Worm (Caenorhabditis elegans) whole organism, L1 larva: ENCODE measurements around the gene F55G7.4.

Source experiments
- C04F5.9 ChIP-seq: sonication (generic microtip); optimal IDR thresholded peaks from 2 replicates; lab custom pipeline; 2016; ENCODE audit warnings: missing genetic modification characterization, missing compliant biosample characterization
- C16A3.4 ChIP-seq: fragments of 150-350 bp; optimal IDR thresholded peaks from 2 replicates; lab custom pipeline; 2014; ENCODE audit warnings: missing biosample characterization, missing genetic modification characterization
- aha-1 ChIP-seq: fragments of 150-350 bp; optimal IDR thresholded peaks from 2 replicates; lab custom pipeline; 2014; ENCODE audit warnings: missing biosample characterization, missing genetic modification characterization
- aly-2 ChIP-seq: fragments of 150-350 bp; optimal IDR thresholded peaks from 2 replicates; lab custom pipeline; 2014; ENCODE audit warnings: missing biosample characterization, missing genetic modification characterization
- blmp-1 ChIP-seq: fragments of 150-350 bp; optimal IDR thresholded peaks from 2 replicates; lab custom pipeline; 2014; ENCODE audit warnings: missing biosample characterization, missing genetic modification characterization
- ceh-8 ChIP-seq: fragments of 200-800 bp; sonication (Bioruptor generic); optimal IDR thresholded peaks from 2 replicates; lab custom pipeline; 2018; ENCODE audit warnings: mild to moderate bottlenecking, missing genetic modification characterization, moderate library complexity, missing compliant biosample characterization
- ceh-90 ChIP-seq: sonication (generic microtip); optimal IDR thresholded peaks from 2 replicates; lab custom pipeline; 2016; ENCODE audit warnings: missing genetic modification characterization, missing compliant biosample characterization
- dsc-1 ChIP-seq: sonication (generic microtip); optimal IDR thresholded peaks from 2 replicates; lab custom pipeline; 2016; ENCODE audit warnings: mild to moderate bottlenecking, missing genetic modification characterization, missing compliant biosample characterization
- efl-1 ChIP-seq, 4 experiments: fragments of 150-350 bp; optimal IDR thresholded peaks in 3 of 4; peaks in 1 of 4; 1 replicate in 1 of 4; 2 replicates in 3 of 4; lab custom pipeline; 2014; ENCODE audit warnings: missing biosample characterization in 2 of 4, missing genetic modification characterization in 2 of 4, missing genetic modification reagents in 2 of 4
- elt-2 ChIP-seq: sonication (generic microtip); optimal IDR thresholded peaks from 2 replicates; lab custom pipeline; 2016; ENCODE audit warnings: missing genetic modification characterization, mild to moderate bottlenecking, inconsistent platforms, missing compliant biosample characterization, missing genetic modification reagents
- elt-3 ChIP-seq, 6 experiments: fragments of 150-350 bp in 1 of 6; sonication (generic microtip); optimal IDR thresholded peaks; 2 replicates each; lab custom pipeline; 2017 to 2018; ENCODE audit warnings: missing biosample characterization in 6 of 6, missing genetic modification characterization in 6 of 6, inconsistent platforms in 1 of 6
- ets-5 ChIP-seq: fragments of 200-800 bp; sonication (Bioruptor generic); IDR thresholded peaks from 2 replicates; pipeline ENCODE4 v1.3.6; 2022; ENCODE audit warnings: missing genetic modification characterization, missing compliant biosample characterization
- fkh-8 ChIP-seq: sonication (generic microtip); optimal IDR thresholded peaks from 2 replicates; lab custom pipeline; 2016; ENCODE audit warnings: mild to moderate bottlenecking, missing genetic modification characterization, missing compliant biosample characterization
- fos-1 ChIP-seq: fragments of 150-350 bp; optimal IDR thresholded peaks from 2 replicates; lab custom pipeline; 2014; ENCODE audit warnings: missing biosample characterization, missing genetic modification characterization
- grh-1 ChIP-seq: fragments of 200-800 bp; sonication (Bioruptor generic); IDR thresholded peaks from 2 replicates; pipeline ENCODE4 v1.3.6; 2022; ENCODE audit warnings: missing genetic modification reagents, missing genetic modification characterization, missing compliant biosample characterization
- hlh-17 ChIP-seq: fragments of 200-800 bp; sonication (Bioruptor generic); optimal IDR thresholded peaks from 2 replicates; lab custom pipeline; 2018; ENCODE audit warnings: missing genetic modification characterization, mild to moderate bottlenecking, missing compliant biosample characterization, moderate library complexity, borderline replicate concordance
- hlh-4 ChIP-seq: sonication (generic microtip); optimal IDR thresholded peaks from 2 replicates; lab custom pipeline; 2016; ENCODE audit warnings: mild to moderate bottlenecking, missing genetic modification characterization, missing compliant biosample characterization
- lin-14 ChIP-seq: fragments of 200-800 bp; sonication (Bioruptor generic); optimal IDR thresholded peaks from 2 replicates; lab custom pipeline; 2018; ENCODE audit warnings: mild to moderate bottlenecking, missing genetic modification characterization, moderate library complexity, missing compliant biosample characterization
- lsy-2 ChIP-seq, 2 experiments: fragments of 150-350 bp; optimal IDR thresholded peaks; 2 replicates each; lab custom pipeline; 2014; ENCODE audit warnings: missing biosample characterization in 2 of 2, missing genetic modification characterization in 2 of 2
- mdl-1 ChIP-seq, 2 experiments: fragments of 150-350 bp; optimal IDR thresholded peaks; 2 replicates each; lab custom pipeline; 2014 to 2017; ENCODE audit warnings: missing biosample characterization in 2 of 2, missing genetic modification characterization in 2 of 2, inconsistent platforms in 1 of 2
- nhr-12 ChIP-seq: sonication (generic microtip); optimal IDR thresholded peaks from 2 replicates; lab custom pipeline; 2017; ENCODE audit warnings: missing biosample characterization, missing genetic modification characterization
- nhr-19 ChIP-seq: fragments of 200-800 bp; sonication (Bioruptor generic); conservative IDR thresholded peaks from 2 replicates; pipeline ENCODE4 v1.3.6; 2022; ENCODE audit warnings: missing genetic modification characterization, missing compliant biosample characterization
- nhr-237 ChIP-seq: fragments of 150-350 bp; optimal IDR thresholded peaks from 2 replicates; lab custom pipeline; 2014; ENCODE audit warnings: missing biosample characterization, missing genetic modification characterization
- nhr-71 ChIP-seq: sonication (generic microtip); optimal IDR thresholded peaks from 2 replicates; lab custom pipeline; 2016; ENCODE audit warnings: mild to moderate bottlenecking, missing genetic modification characterization, moderate library complexity, missing compliant biosample characterization
- nhr-85 ChIP-seq: sonication (generic microtip); peaks from one replicate; lab custom pipeline; 2016; ENCODE audit warnings: missing genetic modification characterization, inconsistent platforms, missing compliant biosample characterization
- pax-3 ChIP-seq: fragments of 200-800 bp; sonication (Bioruptor generic); optimal IDR thresholded peaks from 2 replicates; lab custom pipeline; 2018; ENCODE audit warnings: mild to moderate bottlenecking, missing genetic modification characterization, moderate library complexity, missing compliant biosample characterization
- pqm-1 ChIP-seq: sonication (generic microtip); optimal IDR thresholded peaks from 3 replicates; lab custom pipeline; 2017; ENCODE audit warnings: missing biosample characterization, missing genetic modification characterization
- rnt-1 ChIP-seq: sonication (generic microtip); optimal IDR thresholded peaks from 2 replicates; lab custom pipeline; 2016; ENCODE audit warnings: mild to moderate bottlenecking, missing genetic modification characterization, moderate library complexity, missing compliant biosample characterization
- skn-1 ChIP-seq: fragments of 150-350 bp; optimal IDR thresholded peaks from 2 replicates; lab custom pipeline; 2014; ENCODE audit warnings: missing biosample characterization, missing genetic modification characterization
- snu-23 ChIP-seq: sonication (generic microtip); optimal IDR thresholded peaks from 2 replicates; lab custom pipeline; 2016; ENCODE audit warnings: missing genetic modification characterization, missing compliant biosample characterization
- tlp-1 ChIP-seq: fragments of 150-350 bp; optimal IDR thresholded peaks from 2 replicates; lab custom pipeline; 2014; ENCODE audit warnings: missing biosample characterization, missing genetic modification characterization
- unc-86 ChIP-seq: sonication (generic microtip); optimal IDR thresholded peaks from 2 replicates; lab custom pipeline; 2016; ENCODE audit warnings: missing genetic modification characterization, missing compliant biosample characterization
- unc-98 ChIP-seq: fragments of 200-800 bp; sonication (Bioruptor generic); IDR thresholded peaks from 2 replicates; pipeline ENCODE4 v1.3.6; 2022; ENCODE audit warnings: missing genetic modification characterization, missing compliant biosample characterization
- xbp-1 ChIP-seq: sonication (generic microtip); optimal IDR thresholded peaks from 2 replicates; lab custom pipeline; 2016; ENCODE audit warnings: missing genetic modification characterization, missing compliant biosample characterization
- ztf-11 ChIP-seq, 2 experiments: sonication (generic microtip); optimal IDR thresholded peaks; 2 replicates each; lab custom pipeline; 2016 to 2017; ENCODE audit warnings: missing genetic modification characterization in 2 of 2, missing biosample characterization in 1 of 2, missing compliant biosample characterization in 1 of 2

Gene F55G7.4

ce11 chrX:11962050-11962788 lies 34.5 kb downstream of the F55G7.4 start (continued):
- TF ChIP-seq elt-3 (tag; optimal IDR thresholded peaks at IDR 0.05; lab: Kevin White, UChicago): peak in 3 of 6 experiments; percentile 38 to 62 (median 60)

DNA sequence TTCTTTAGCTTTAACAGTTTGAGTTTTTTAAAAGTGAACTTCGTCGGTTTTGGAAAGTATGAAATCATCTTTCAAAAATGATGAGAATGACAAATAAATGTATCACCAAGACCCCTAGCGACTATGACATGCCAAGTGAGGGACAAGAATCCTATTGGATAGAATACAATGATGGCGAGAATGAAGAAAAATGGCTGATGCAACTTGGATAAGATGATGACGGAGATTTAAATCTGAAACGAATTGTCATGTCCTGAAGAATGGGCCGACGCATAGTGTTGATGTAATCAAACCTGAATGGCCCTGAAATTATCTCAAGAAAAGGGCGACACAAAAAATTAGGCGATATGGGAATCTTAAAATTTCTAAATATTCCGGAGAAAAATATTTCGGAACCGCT lies 36.0 kb downstream of the F55G7.4 start:
- no peak for TF ChIP-seq unc-86 (tag; lab: Kevin White, UChicago)
- no peak for TF ChIP-seq nhr-237 (tag; lab: Kevin White, UChicago)
- no peak for TF ChIP-seq C16A3.4 (tag; lab: Kevin White, UChicago)
- TF ChIP-seq lin-14 (GFP tag; lab: Kevin White, UChicago): peak; percentile 40
- peak; percentile 10; the same call in 1 of the 2 replicates for TF ChIP-seq grh-1 (GFP tag; lab: Robert Waterston, UW)
- no peak for TF ChIP-seq ets-5 (GFP tag; lab: Robert Waterston, UW)
- TF ChIP-seq ztf-11 (tag; optimal IDR thresholded peaks at IDR 0.05; lab: Kevin White, UChicago): no peak
- no peak for TF ChIP-seq elt-2 (tag; lab: Kevin White, UChicago)
- TF ChIP-seq nhr-85 (tag; lab: Kevin White, UChicago): peak; percentile 76
- TF ChIP-seq mdl-1 (tag; optimal IDR thresholded peaks at IDR 0.05; lab: Kevin White, UChicago): no peak
- TF ChIP-seq skn-1 (tag; lab: Kevin White, UChicago): peak; percentile 10
- peak; percentile 12 for TF ChIP-seq nhr-71 (tag; lab: Kevin White, UChicago)
- no peak for TF ChIP-seq fkh-8 (tag; lab: Kevin White, UChicago)
- TF ChIP-seq ceh-8 (GFP tag; lab: Kevin White, UChicago): no peak
- TF ChIP-seq snu-23 (GFP tag; lab: Kevin White, UChicago): peak; percentile 25
- TF ChIP-seq dsc-1: no peak
- no peak for TF ChIP-seq hlh-4 (tag; lab: Kevin White, UChicago)
- no peak for TF ChIP-seq aly-2 (tag; lab: Kevin White, UChicago)
- TF ChIP-seq pax-3 (tag; lab: Kevin White, UChicago): no peak
- TF ChIP-seq nhr-19 (GFP tag; lab: Robert Waterston, UW): no peak
- no peak for TF ChIP-seq fos-1 (tag; lab: Kevin White, UChicago)

ce11 chrX:11964555-11964954 lies 36.9 kb downstream of the F55G7.4 start:
- TF ChIP-seq ztf-11 (tag; optimal IDR thresholded peaks at IDR 0.05; lab: Kevin White, UChicago): no peak
- peak in 5 of 6 experiments; percentile 14 to 93 (median 86) for TF ChIP-seq elt-3 (tag; optimal IDR thresholded peaks at IDR 0.05; lab: Kevin White, UChicago)
- TF ChIP-seq nhr-19 (GFP tag; lab: Robert Waterston, UW): peak; percentile 3; the same call in 1 of the 2 replicates
- TF ChIP-seq nhr-12 (tag; lab: Kevin White, UChicago): no peak
- no peak for TF ChIP-seq hlh-17 (GFP tag; lab: Kevin White, UChicago)
- TF ChIP-seq unc-98 (GFP tag; lab: Robert Waterston, UW): no peak
- no peak for TF ChIP-seq blmp-1 (tag; lab: Kevin White, UChicago)
- peak in 1 of 2 experiments; percentile 2 for TF ChIP-seq lsy-2 (tag; optimal IDR thresholded peaks at IDR 0.05; lab: Kevin White, UChicago)
- peak; percentile 47 for TF ChIP-seq lin-14 (GFP tag; lab: Kevin White, UChicago)
- TF ChIP-seq xbp-1 (tag; lab: Kevin White, UChicago): no peak
- no peak for TF ChIP-seq aha-1
- no peak for TF ChIP-seq C04F5.9 (tag; lab: Kevin White, UChicago)
- peak; percentile 55 for TF ChIP-seq pqm-1 (tag; lab: Kevin White, UChicago)
- no peak for TF ChIP-seq tlp-1 (tag; lab: Kevin White, UChicago)
- no peak for TF ChIP-seq rnt-1 (tag; lab: Kevin White, UChicago)
- peak; percentile 67 for TF ChIP-seq elt-2 (tag; lab: Kevin White, UChicago)
- TF ChIP-seq unc-86 (tag; lab: Kevin White, UChicago): no peak
- TF ChIP-seq ceh-90: no peak
- no peak for TF ChIP-seq efl-1 (optimal IDR thresholded peaks at IDR 0.05; lab: Kevin White, UChicago)
- no peak for TF ChIP-seq efl-1 (GFP tag; optimal IDR thresholded peaks at IDR 0.05 in 1 of 2; lab: Kevin White, UChicago)
- peak; percentile 38 for TF ChIP-seq nhr-71 (tag; lab: Kevin White, UChicago)
